5 worm cellular contexts compared by ENCODE assay signal in the genomic region with DNA sequence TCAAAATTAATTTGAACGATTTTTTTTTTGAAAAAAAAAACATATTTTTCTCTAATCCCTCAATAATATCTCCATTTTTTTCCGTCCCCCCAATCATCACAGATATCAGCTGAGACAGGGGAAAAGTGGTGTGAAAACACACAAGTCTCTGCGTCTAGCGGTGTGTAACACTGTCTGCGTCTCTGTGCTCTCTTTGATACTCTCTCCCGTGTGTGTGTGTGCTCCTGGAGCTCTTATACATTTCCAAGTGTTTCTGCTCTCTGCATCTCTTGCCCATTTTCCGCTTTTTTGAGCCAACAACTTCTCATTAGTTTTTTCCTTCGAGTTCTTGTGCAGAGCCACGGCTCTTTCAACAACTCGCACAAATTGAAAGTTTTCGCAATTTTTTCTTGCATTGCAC.
TF ChIP-seq lines count a peak whose summit lies in the region.

No protein-coding gene starts in this region.

TF ChIP-seq in whole organism, L1 larva, 84 proteins besides CTCF, POLR2A, EP300 and RAD21 (continued from another document and continues in another):
- TF ChIP-seq hlh-4 (tag; optimal IDR thresholded peaks at IDR 0.05; lab: Kevin White, UChicago) = no peak
- no peak for TF ChIP-seq grh-1 (GFP tag; IDR thresholded peaks at IDR 0.05; lab: Robert Waterston, UW)
- TF ChIP-seq nhr-77 (tag; optimal IDR thresholded peaks at IDR 0.05; lab: Kevin White, UChicago) = peak; percentile 60
- peak; percentile 7 for TF ChIP-seq C16A3.4 (tag; optimal IDR thresholded peaks at IDR 0.05; lab: Kevin White, UChicago)
- peak; percentile 63 for TF ChIP-seq nhr-47 (tag; optimal IDR thresholded peaks at IDR 0.05; lab: Kevin White, UChicago)
- TF ChIP-seq ceh-82 (tag; optimal IDR thresholded peaks at IDR 0.05; lab: Kevin White, UChicago) = peak in 2 of 3 experiments; percentile 41 to 71
- TF ChIP-seq ztf-4 (tag; optimal IDR thresholded peaks at IDR 0.05; lab: Kevin White, UChicago) = no peak
- TF ChIP-seq ceh-8 (GFP tag; optimal IDR thresholded peaks at IDR 0.05; lab: Kevin White, UChicago) = peak; percentile 12
- TF ChIP-seq efl-1 (optimal IDR thresholded peaks at IDR 0.05; lab: Kevin White, UChicago) = peak; percentile 53 to 61
- peak; percentile 13 to 92 for TF ChIP-seq efl-1 (GFP tag; optimal IDR thresholded peaks at IDR 0.05 in 1 of 2; lab: Kevin White, UChicago)
- TF ChIP-seq jun-1 (tag; optimal IDR thresholded peaks at IDR 0.05; lab: Kevin White, UChicago) = peak; percentile 50
- TF ChIP-seq nhr-19 (GFP tag; conservative IDR thresholded peaks at IDR 0.05; lab: Robert Waterston, UW) = peak; percentile 51
- TF ChIP-seq lin-13 (GFP tag; optimal IDR thresholded peaks at IDR 0.05; lab: Kevin White, UChicago) = peak; percentile 15
- TF ChIP-seq F16B12.6 (tag; optimal IDR thresholded peaks at IDR 0.05; lab: Kevin White, UChicago) = peak; percentile 55
- no peak for TF ChIP-seq fkh-10 (GFP tag; optimal IDR thresholded peaks at IDR 0.05; lab: Kevin White, UChicago)
- peak; percentile 27 for TF ChIP-seq fos-1 (tag; optimal IDR thresholded peaks at IDR 0.05; lab: Kevin White, UChicago)
- TF ChIP-seq skn-1 (tag; optimal IDR thresholded peaks at IDR 0.05; lab: Kevin White, UChicago) = peak; percentile 20
- peak; percentile 74 for TF ChIP-seq fkh-8 (tag; optimal IDR thresholded peaks at IDR 0.05; lab: Kevin White, UChicago)
- no peak for TF ChIP-seq C34B4.2 (tag; optimal IDR thresholded peaks at IDR 0.05; lab: Kevin White, UChicago)
- TF ChIP-seq unc-86 (tag; optimal IDR thresholded peaks at IDR 0.05; lab: Kevin White, UChicago) = peak; percentile 64
- TF ChIP-seq lsy-2 (tag; optimal IDR thresholded peaks at IDR 0.05; lab: Kevin White, UChicago) = peak; percentile 57 to 80
- TF ChIP-seq nhr-84 (tag; optimal IDR thresholded peaks at IDR 0.05; lab: Kevin White, UChicago) = no peak
- TF ChIP-seq swsn-7 (tag; optimal IDR thresholded peaks at IDR 0.05; lab: Kevin White, UChicago) = peak; percentile 51
- TF ChIP-seq nhr-20 (tag; optimal IDR thresholded peaks at IDR 0.05; lab: Kevin White, UChicago) = peak; percentile 16
- TF ChIP-seq snu-23 (GFP tag; optimal IDR thresholded peaks at IDR 0.05; lab: Kevin White, UChicago) = peak; percentile 50

TF ChIP-seq in whole organism, L2 larva, 48 proteins besides CTCF, POLR2A, EP300 and RAD21 (continued from another document and continues in another):
- TF ChIP-seq snpc-4 (tag; optimal IDR thresholded peaks at IDR 0.05; lab: Kevin White, UChicago) (no peak), ceh-82 (tag; optimal IDR thresholded peaks at IDR 0.05; lab: Kevin White, UChicago) (no peak), crh-2 (tag; optimal IDR thresholded peaks at IDR 0.05; lab: Kevin White, UChicago) (peak; percentile 19), lsy-2 (tag; optimal IDR thresholded peaks at IDR 0.05; lab: Kevin White, UChicago) (peak; percentile 52 to 74), unc-55 (GFP tag; optimal IDR thresholded peaks at IDR 0.05; lab: Kevin White, UChicago) (peak; percentile 84), fos-1 (tag; optimal IDR thresholded peaks at IDR 0.05; lab: Kevin White, UChicago) (peak; percentile 53), aly-2 (tag; optimal IDR thresholded peaks at IDR 0.05; lab: Kevin White, UChicago) (no peak), dmd-4 (tag; optimal IDR thresholded peaks at IDR 0.05; lab: Kevin White, UChicago) (no peak), R02D3.7 (tag; optimal IDR thresholded peaks at IDR 0.05; lab: Kevin White, UChicago) (no peak), ama-1 (optimal IDR thresholded peaks at IDR 0.05; lab: Kevin White, UChicago) (no peak), peb-1 (tag; optimal IDR thresholded peaks at IDR 0.05; lab: Kevin White, UChicago) (no peak), nhr-77 (tag; optimal IDR thresholded peaks at IDR 0.05; lab: Kevin White, UChicago) (no peak), nhr-12 (tag; optimal IDR thresholded peaks at IDR 0.05; lab: Kevin White, UChicago) (no peak), alr-1 (tag; optimal IDR thresholded peaks at IDR 0.05; lab: Kevin White, UChicago) (no peak), sma-3 (GFP tag; optimal IDR thresholded peaks at IDR 0.05; lab: Kevin White, UChicago) (no peak), nhr-25 (tag; optimal IDR thresholded peaks at IDR 0.05; lab: Kevin White, UChicago) (no peak), unc-62 (GFP tag; optimal IDR thresholded peaks at IDR 0.05; lab: Kevin White, UChicago) (no peak), ztf-1 (GFP tag; conservative IDR thresholded peaks at IDR 0.05; lab: Robert Waterston, UW) (no peak), mdl-1 (tag; optimal IDR thresholded peaks at IDR 0.05; lab: Kevin White, UChicago) (no peak), mab-5 (tag; optimal IDR thresholded peaks at IDR 0.05; lab: Kevin White, UChicago) (no peak), ztf-4 (tag; optimal IDR thresholded peaks at IDR 0.05; lab: Kevin White, UChicago) (no peak), nhr-129 (tag; optimal IDR thresholded peaks at IDR 0.05; lab: Kevin White, UChicago) (peak; percentile 86), skn-1 (tag; optimal IDR thresholded peaks at IDR 0.05; lab: Kevin White, UChicago) (no peak), ceh-16 (tag; optimal IDR thresholded peaks at IDR 0.05; lab: Kevin White, UChicago) (no peak), gmeb-1 (tag; optimal IDR thresholded peaks at IDR 0.05; lab: Kevin White, UChicago) (no peak), nhr-237 (tag; optimal IDR thresholded peaks at IDR 0.05; lab: Kevin White, UChicago) (no peak), nhr-11 (tag; optimal IDR thresholded peaks at IDR 0.05; lab: Kevin White, UChicago) (no peak), nhr-6 (tag; optimal IDR thresholded peaks at IDR 0.05; lab: Kevin White, UChicago) (peak; percentile 20)

TF ChIP-seq in whole organism, L3 larva, 47 proteins besides CTCF, POLR2A, EP300 and RAD21 (continued from another document):
- no peak for TF ChIP-seq ZK546.5 (tag; optimal IDR thresholded peaks at IDR 0.05; lab: Kevin White, UChicago)
- peak; percentile 79 for TF ChIP-seq nfya-1 (tag; optimal IDR thresholded peaks at IDR 0.05; lab: Kevin White, UChicago; ENCODE audit: insufficient read depth)
TF ChIP-seq in whole organism, L3 larva: peak in this region for 9.

TF ChIP-seq in whole organism, L4 larva, 104 proteins besides CTCF, POLR2A, EP300 and RAD21 (continued from another document):
- TF ChIP-seq dve-1 (tag; optimal IDR thresholded peaks at IDR 0.05; lab: Kevin White, UChicago; ENCODE audit: insufficient read depth) (peak; percentile 42), fkh-10 (GFP tag; optimal IDR thresholded peaks at IDR 0.05; lab: Kevin White, UChicago) (peak; percentile 36), nhr-11 (tag; optimal IDR thresholded peaks at IDR 0.05; lab: Kevin White, UChicago) (peak; percentile 68), T26A8.4 (GFP tag; IDR thresholded peaks at IDR 0.05; lab: Robert Waterston, UW) (0 out of 2 replicates have a peak, but pooled peaks have one; percentile 18), lin-13 (GFP tag; optimal IDR thresholded peaks at IDR 0.05; lab: Kevin White, UChicago) (peak; percentile 45), nhr-76 (tag; optimal IDR thresholded peaks at IDR 0.05; lab: Kevin White, UChicago) (no peak), aly-2 (tag; optimal IDR thresholded peaks at IDR 0.05; lab: Kevin White, UChicago) (no peak), mxl-3 (GFP tag; optimal IDR thresholded peaks at IDR 0.05; lab: Kevin White, UChicago) (no peak), tra-1 (GFP tag; IDR thresholded peaks at IDR 0.05; lab: Robert Waterston, UW) (0 out of 2 replicates have a peak, but pooled peaks have one; percentile 20), daf-16 (GFP tag; optimal IDR thresholded peaks at IDR 0.05; lab: Kevin White, UChicago) (peak in 1 of 2 experiments; percentile 35), daf-16 (tag; optimal IDR thresholded peaks at IDR 0.05; lab: Kevin White, UChicago) (peak; percentile 72), zip-2 (tag; optimal IDR thresholded peaks at IDR 0.05; lab: Kevin White, UChicago) (no peak), lin-38 (GFP tag; IDR thresholded peaks at IDR 0.05; lab: Robert Waterston, UW) (peak; percentile 28; the same call in 1 of the 2 replicates), nhr-42 (GFP tag; IDR thresholded peaks at IDR 0.05; lab: Robert Waterston, UW) (no peak), nhr-28 (tag; optimal IDR thresholded peaks at IDR 0.05; lab: Kevin White, UChicago) (peak; percentile 31), daf-8 (GFP tag; IDR thresholded peaks at IDR 0.05; lab: Robert Waterston, UW) (no peak), mep-1 (tag; optimal IDR thresholded peaks at IDR 0.05; lab: Kevin White, UChicago) (peak; percentile 67), lsy-2 (tag; optimal IDR thresholded peaks at IDR 0.05; lab: Kevin White, UChicago) (peak; percentile 27 to 74), mdl-1 (tag; optimal IDR thresholded peaks at IDR 0.05; lab: Kevin White, UChicago) (peak in 1 of 2 experiments; percentile 4), nhr-237 (tag; optimal IDR thresholded peaks at IDR 0.05; lab: Kevin White, UChicago) (no peak), R02D3.7 (tag; optimal IDR thresholded peaks at IDR 0.05; lab: Kevin White, UChicago) (no peak), vab-7 (GFP tag; IDR thresholded peaks at IDR 0.05; lab: Robert Waterston, UW) (no peak), hmg-1.1 (GFP tag; IDR thresholded peaks at IDR 0.05; lab: Robert Waterston, UW) (peak; percentile 61), hif-1 (tag; optimal IDR thresholded peaks at IDR 0.05; lab: Kevin White, UChicago) (peak in 1 of 2 experiments; percentile 82), unc-62 (GFP tag; optimal IDR thresholded peaks at IDR 0.05 in 1 of 2; lab: Kevin White, UChicago) (no peak), unc-62 (tag; optimal IDR thresholded peaks at IDR 0.05; lab: Kevin White, UChicago) (no peak), ctbp-1 (GFP tag; IDR thresholded peaks at IDR 0.05; lab: Robert Waterston, UW) (0 out of 2 replicates have a peak, but pooled peaks have one; percentile 45), nhr-102 (tag; optimal IDR thresholded peaks at IDR 0.05; lab: Kevin White, UChicago) (no peak), gei-8 (GFP tag; optimal IDR thresholded peaks at IDR 0.05; lab: Kevin White, UChicago) (no peak), daf-12 (tag; optimal IDR thresholded peaks at IDR 0.05; lab: Kevin White, UChicago) (no peak)

TF ChIP-seq in whole organism, late embryonic, 69 proteins besides CTCF, POLR2A, EP300 and RAD21 (continued from another document):
- TF ChIP-seq zip-5 (tag; optimal IDR thresholded peaks at IDR 0.05; lab: Kevin White, UChicago) (no peak), unc-42 (tag; optimal IDR thresholded peaks at IDR 0.05; lab: Kevin White, UChicago) (peak; percentile 27), dve-1 (tag; optimal IDR thresholded peaks at IDR 0.05; lab: Kevin White, UChicago) (peak; percentile 8), npax-4 (tag; optimal IDR thresholded peaks at IDR 0.05; lab: Kevin White, UChicago) (no peak), pqm-1 (tag; optimal IDR thresholded peaks at IDR 0.05; lab: Kevin White, UChicago) (no peak), ceh-34 (tag; optimal IDR thresholded peaks at IDR 0.05; lab: Kevin White, UChicago) (no peak), gmeb-2 (tag; optimal IDR thresholded peaks at IDR 0.05; lab: Kevin White, UChicago) (no peak)
